Worm (Caenorhabditis elegans) whole organism, late embryonic: Measurements from ENCODE around the gene ZK418.5.

Experiments used
- ets-4 ChIP-seq: sonication (generic microtip); optimal IDR thresholded peaks from 2 replicates; lab custom pipeline; 2016; ENCODE audit warnings: missing genetic modification characterization, missing compliant biosample characterization
- nhr-11 ChIP-seq: fragments of 150-350 bp; optimal IDR thresholded peaks from 2 replicates; lab custom pipeline; 2014; ENCODE audit warnings: missing biosample characterization, missing genetic modification characterization

ce11 chrIII:7062580-7062979 lies 11.1 kb downstream of the ZK418.5 start, which contains the start of gene R01H2.1:
- TF ChIP-seq ets-4 (tag; lab: Kevin White, UChicago) (no peak), nhr-11 (no peak)
